Worm (Caenorhabditis elegans): ENCODE results near the gene fbxa-39.

DNA sequence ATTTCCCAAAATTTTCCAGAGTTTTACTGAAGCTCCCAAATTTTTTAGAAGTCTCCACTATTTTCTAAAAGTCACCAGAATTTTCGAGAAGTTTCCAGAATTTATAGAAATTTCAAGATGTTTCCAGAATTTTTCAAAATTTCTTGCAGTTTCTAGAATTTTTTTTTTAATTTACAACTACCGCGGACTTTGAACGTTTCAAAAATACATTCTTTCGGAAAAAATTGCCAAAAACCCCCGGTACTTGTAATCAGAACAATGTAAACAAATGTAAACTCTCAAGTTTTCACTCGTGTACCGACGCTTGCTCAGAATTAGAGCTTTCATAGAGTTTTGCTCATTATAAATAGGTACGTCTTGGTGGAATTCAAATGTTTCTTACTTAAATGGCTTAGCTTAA, at the start of gene fbxa-39:
- TF ChIP-seq F13C5.2 (tag; optimal IDR thresholded peaks at IDR 0.05) = no peak
- TF ChIP-seq ama-1 (optimal IDR thresholded peaks at IDR 0.05) = no peak
- TF ChIP-seq ceh-13 (GFP tag; optimal IDR thresholded peaks at IDR 0.05) = no peak
- no peak for TF ChIP-seq ceh-36 (tag; optimal IDR thresholded peaks at IDR 0.05)
- no peak for TF ChIP-seq flt-1 (GFP tag; IDR thresholded peaks at IDR 0.05)
- no peak for TF ChIP-seq tra-4 (tag; optimal IDR thresholded peaks at IDR 0.05)
- TF ChIP-seq ets-7 (tag; optimal IDR thresholded peaks at IDR 0.05) = no peak
- TF ChIP-seq aly-1 (tag; optimal IDR thresholded peaks at IDR 0.05) = no peak
- no peak for TF ChIP-seq B0310.2 (tag; optimal IDR thresholded peaks at IDR 0.05)
- TF ChIP-seq sea-1 (GFP tag; conservative IDR thresholded peaks at IDR 0.05) = no peak
- no peak for TF ChIP-seq pes-1 (GFP tag; IDR thresholded peaks at IDR 0.05)
- TF ChIP-seq scrt-1 (GFP tag; IDR thresholded peaks at IDR 0.05) = no peak
- no peak for TF ChIP-seq hmbx-1 (tag; optimal IDR thresholded peaks at IDR 0.05)
